Worm (Caenorhabditis elegans) whole organism, L2 larva: ENCODE results near the gene ZK154.4.

Experiments used
- C34F6.9 ChIP-seq: fragments of 150-350 bp; optimal IDR thresholded peaks from 2 replicates; lab custom pipeline; 2014; ENCODE audit warnings: missing biosample characterization, missing genetic modification characterization
- F13H6.1 ChIP-seq: sonication (generic microtip); optimal IDR thresholded peaks from 2 replicates; lab custom pipeline; 2016; ENCODE audit warnings: missing genetic modification characterization, missing compliant biosample characterization
- R02D3.7 ChIP-seq: fragments of 150-350 bp; optimal IDR thresholded peaks from 2 replicates; lab custom pipeline; 2014; ENCODE audit warnings: missing biosample characterization, missing genetic modification characterization
- Y55F3AM.14 ChIP-seq: fragments of 200-800 bp; sonication (Bioruptor generic); optimal IDR thresholded peaks from 2 replicates; lab custom pipeline; 2018; ENCODE audit warnings: mild to moderate bottlenecking, missing genetic modification characterization, missing compliant biosample characterization
- ZK546.5 ChIP-seq: sonication (generic microtip); optimal IDR thresholded peaks from 2 replicates; lab custom pipeline; 2017; ENCODE audit warnings: missing biosample characterization, missing genetic modification characterization
- alr-1 ChIP-seq: fragments of 150-350 bp; optimal IDR thresholded peaks from 2 replicates; lab custom pipeline; 2014; ENCODE audit warnings: missing biosample characterization, missing genetic modification characterization
- aly-2 ChIP-seq: fragments of 150-350 bp; optimal IDR thresholded peaks from 2 replicates; lab custom pipeline; 2014; ENCODE audit warnings: missing biosample characterization, missing genetic modification characterization
- ama-1 ChIP-seq: fragments of 150-350 bp; optimal IDR thresholded peaks from 2 replicates; lab custom pipeline; 2018; ENCODE audit warnings: inconsistent platforms
- blmp-1 ChIP-seq: sonication (generic microtip); optimal IDR thresholded peaks from 2 replicates; lab custom pipeline; 2017; ENCODE audit warnings: missing genetic modification characterization, mild to moderate bottlenecking, missing compliant biosample characterization, antibody characterized with exemption, moderate library complexity; ENCODE audit not compliant: insufficient read depth
- ceh-16 ChIP-seq: fragments of 150-350 bp; optimal IDR thresholded peaks from 2 replicates; lab custom pipeline; 2014; ENCODE audit warnings: missing biosample characterization, missing genetic modification characterization
- ceh-82 ChIP-seq: fragments of 150-350 bp; optimal IDR thresholded peaks from 2 replicates; lab custom pipeline; 2014; ENCODE audit warnings: missing biosample characterization, missing genetic modification characterization
- crh-2 ChIP-seq: sonication (generic microtip); optimal IDR thresholded peaks from 2 replicates; lab custom pipeline; 2017; ENCODE audit warnings: missing biosample characterization, missing genetic modification characterization
- dmd-4 ChIP-seq: sonication (generic microtip); optimal IDR thresholded peaks from 2 replicates; lab custom pipeline; 2017; ENCODE audit warnings: missing biosample characterization, missing genetic modification characterization
- egl-27 ChIP-seq: sonication (generic microtip); optimal IDR thresholded peaks from 3 replicates; lab custom pipeline; 2017; ENCODE audit warnings: missing biosample characterization, missing genetic modification reagents, missing genetic modification characterization
- elt-1 ChIP-seq: fragments of 150-350 bp; optimal IDR thresholded peaks from 2 replicates; lab custom pipeline; 2014; ENCODE audit warnings: missing biosample characterization, missing genetic modification characterization
- elt-3 ChIP-seq: sonication (generic microtip); optimal IDR thresholded peaks from 2 replicates; lab custom pipeline; 2017; ENCODE audit warnings: missing biosample characterization, missing genetic modification characterization
- fos-1 ChIP-seq: fragments of 150-350 bp; optimal IDR thresholded peaks from 2 replicates; lab custom pipeline; 2014; ENCODE audit warnings: missing biosample characterization, missing genetic modification characterization
- gmeb-1 ChIP-seq: fragments of 150-350 bp; optimal IDR thresholded peaks from 2 replicates; lab custom pipeline; 2014; ENCODE audit warnings: missing biosample characterization, missing genetic modification characterization
- lin-11 ChIP-seq: fragments of 150-350 bp; sonication (generic microtip); optimal IDR thresholded peaks from 2 replicates; lab custom pipeline; 2014; ENCODE audit warnings: missing biosample characterization, missing genetic modification characterization, inconsistent platforms, mixed read lengths
- lin-13 ChIP-seq: fragments of 150-350 bp; optimal IDR thresholded peaks from 2 replicates; lab custom pipeline; 2014; ENCODE audit warnings: missing biosample characterization, missing genetic modification reagents, missing genetic modification characterization
- lin-39 ChIP-seq: fragments of 150-350 bp; optimal IDR thresholded peaks from 2 replicates; lab custom pipeline; 2014; ENCODE audit warnings: missing biosample characterization, missing genetic modification reagents, missing genetic modification characterization
- lsy-2 ChIP-seq, 2 experiments: fragments of 150-350 bp in 1 of 2; sonication (generic microtip) in 1 of 2; optimal IDR thresholded peaks; 2 replicates each; lab custom pipeline; 2014 to 2017; ENCODE audit warnings: missing biosample characterization in 2 of 2, missing genetic modification characterization in 2 of 2
- mab-5 ChIP-seq: fragments of 150-350 bp; optimal IDR thresholded peaks from 2 replicates; lab custom pipeline; 2014; ENCODE audit warnings: missing biosample characterization, missing genetic modification characterization
- mbf-1 ChIP-seq: sonication (generic microtip); optimal IDR thresholded peaks from 2 replicates; lab custom pipeline; 2017; ENCODE audit warnings: missing biosample characterization, missing genetic modification characterization
- mdl-1 ChIP-seq, 2 experiments: fragments of 150-350 bp in 1 of 2; sonication (generic microtip) in 1 of 2; optimal IDR thresholded peaks; 2 replicates each; lab custom pipeline; 2017; ENCODE audit warnings: missing biosample characterization in 2 of 2, missing genetic modification characterization in 2 of 2
- nhr-10 ChIP-seq: sonication (generic microtip); optimal IDR thresholded peaks from 2 replicates; lab custom pipeline; 2017; ENCODE audit warnings: missing biosample characterization, missing genetic modification characterization
- nhr-11 ChIP-seq: fragments of 150-350 bp; optimal IDR thresholded peaks from 2 replicates; lab custom pipeline; 2014; ENCODE audit warnings: missing biosample characterization, missing genetic modification characterization
- nhr-12 ChIP-seq: fragments of 150-350 bp; optimal IDR thresholded peaks from 2 replicates; lab custom pipeline; 2014; ENCODE audit warnings: missing biosample characterization, missing genetic modification characterization
- nhr-129 ChIP-seq: fragments of 150-350 bp; optimal IDR thresholded peaks from 2 replicates; lab custom pipeline; 2014; ENCODE audit warnings: missing biosample characterization, missing genetic modification characterization
- nhr-21 ChIP-seq: fragments of 150-350 bp; optimal IDR thresholded peaks from 2 replicates; lab custom pipeline; 2014; ENCODE audit warnings: missing biosample characterization, missing genetic modification characterization
- nhr-23 ChIP-seq: fragments of 150-350 bp; optimal IDR thresholded peaks from 2 replicates; lab custom pipeline; 2014; ENCODE audit warnings: missing biosample characterization, missing genetic modification reagents, missing genetic modification characterization
- nhr-237 ChIP-seq: fragments of 150-350 bp; optimal IDR thresholded peaks from 2 replicates; lab custom pipeline; 2014; ENCODE audit warnings: missing biosample characterization, missing genetic modification characterization
- nhr-25 ChIP-seq: fragments of 150-350 bp; sonication (generic microtip); optimal IDR thresholded peaks from 3 replicates; lab custom pipeline; 2014; ENCODE audit warnings: missing biosample characterization, missing genetic modification characterization
- nhr-6 ChIP-seq: fragments of 150-350 bp; optimal IDR thresholded peaks from 2 replicates; lab custom pipeline; 2014; ENCODE audit warnings: missing biosample characterization, missing genetic modification characterization
- nhr-77 ChIP-seq: fragments of 150-350 bp; optimal IDR thresholded peaks from 2 replicates; lab custom pipeline; 2014; ENCODE audit warnings: missing biosample characterization, missing genetic modification characterization
- peb-1 ChIP-seq: fragments of 150-350 bp; optimal IDR thresholded peaks from 2 replicates; lab custom pipeline; 2014; ENCODE audit warnings: missing biosample characterization, missing genetic modification characterization
- sem-4 ChIP-seq: fragments of 150-350 bp; optimal IDR thresholded peaks from 2 replicates; lab custom pipeline; 2014; ENCODE audit warnings: missing biosample characterization, missing genetic modification reagents, missing genetic modification characterization
- skn-1 ChIP-seq: sonication (generic microtip); optimal IDR thresholded peaks from 2 replicates; lab custom pipeline; 2017; ENCODE audit warnings: missing biosample characterization, missing genetic modification characterization
- sma-3 ChIP-seq: sonication (generic microtip); optimal IDR thresholded peaks from 2 replicates; lab custom pipeline; 2016; ENCODE audit warnings: missing genetic modification reagents, missing genetic modification characterization, missing compliant biosample characterization
- sma-9 ChIP-seq, 2 experiments: fragments of 150-350 bp in 1 of 2; sonication (generic microtip) in 1 of 2; optimal IDR thresholded peaks; 2 replicates each; lab custom pipeline; 2014 to 2016; ENCODE audit warnings: missing genetic modification characterization in 2 of 2, mild to moderate bottlenecking in 1 of 2, missing biosample characterization in 1 of 2, missing compliant biosample characterization in 1 of 2, missing genetic modification reagents in 1 of 2, moderate library complexity in 1 of 2
- snpc-4 ChIP-seq: fragments of 150-350 bp; optimal IDR thresholded peaks from 2 replicates; lab custom pipeline; 2014; ENCODE audit warnings: missing biosample characterization, missing genetic modification characterization
- unc-39 ChIP-seq: fragments of 150-350 bp; optimal IDR thresholded peaks from 2 replicates; lab custom pipeline; 2014; ENCODE audit warnings: missing biosample characterization, missing genetic modification characterization
- unc-55 ChIP-seq: fragments of 150-350 bp; sonication (generic microtip); optimal IDR thresholded peaks from 3 replicates; lab custom pipeline; 2014; ENCODE audit warnings: missing biosample characterization, missing genetic modification reagents, missing genetic modification characterization
- unc-62 ChIP-seq: fragments of 150-350 bp; optimal IDR thresholded peaks from 2 replicates; lab custom pipeline; 2014; ENCODE audit warnings: missing biosample characterization, missing genetic modification reagents, missing genetic modification characterization
- zag-1 ChIP-seq: fragments of 150-350 bp; optimal IDR thresholded peaks from 2 replicates; lab custom pipeline; 2014; ENCODE audit warnings: missing biosample characterization, missing genetic modification characterization
- ztf-1 ChIP-seq: fragments of 200-800 bp; sonication (Bioruptor generic); conservative IDR thresholded peaks from 2 replicates; pipeline ENCODE4 v1.3.6; 2022; ENCODE audit warnings: missing genetic modification characterization, missing compliant biosample characterization
- ztf-11 ChIP-seq: sonication (generic microtip); optimal IDR thresholded peaks from 2 replicates; lab custom pipeline; 2017; ENCODE audit warnings: missing biosample characterization, missing genetic modification characterization
- ztf-4 ChIP-seq: fragments of 150-350 bp; optimal IDR thresholded peaks from 2 replicates; lab custom pipeline; 2014; ENCODE audit warnings: missing biosample characterization, missing genetic modification characterization

Gene ZK154.4

DNA sequence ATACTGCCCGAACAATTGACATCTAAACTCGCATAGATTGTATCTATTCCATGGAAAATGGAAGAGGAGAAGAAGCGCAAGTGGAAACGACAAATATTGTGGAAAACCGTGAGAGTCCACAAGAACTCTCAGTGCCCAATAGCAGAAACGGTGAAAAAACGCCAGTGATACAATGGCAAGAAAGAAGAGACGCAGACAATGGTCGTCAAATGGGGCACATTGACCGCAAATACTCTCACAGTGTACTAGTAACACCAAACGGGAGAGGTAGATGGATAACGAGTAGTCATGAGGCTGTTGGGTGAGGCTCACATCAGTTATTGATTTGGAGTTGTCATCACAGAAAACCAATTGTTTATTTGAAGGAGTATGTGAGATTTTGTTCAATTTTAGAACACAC is at the start of gene ZK154.4:
TSS of gene ZK154.4 (minus strand) at position 27 of the 400 bp plus-strand sequence.
- TF ChIP-seq sma-9 (GFP tag; optimal IDR thresholded peaks at IDR 0.05; lab: Kevin White, UChicago) (peak; percentile 49), sma-9 (tag; optimal IDR thresholded peaks at IDR 0.05; lab: Kevin White, UChicago) (no peak), skn-1 (no peak), elt-1 (tag; lab: Kevin White, UChicago) (no peak), alr-1 (tag; lab: Kevin White, UChicago) (no peak), nhr-21 (no peak), ama-1 (no peak), mbf-1 (no peak), aly-2 (tag; lab: Kevin White, UChicago) (no peak), ceh-16 (tag; lab: Kevin White, UChicago) (no peak), ztf-11 (tag; lab: Kevin White, UChicago) (no peak), ceh-82 (tag; lab: Kevin White, UChicago) (no peak), sma-3 (peak; percentile 12), ZK546.5 (tag; lab: Kevin White, UChicago) (no peak), nhr-129 (tag; lab: Kevin White, UChicago) (peak; percentile 90), nhr-77 (tag; lab: Kevin White, UChicago) (no peak), nhr-10 (tag; lab: Kevin White, UChicago) (no peak), elt-3 (tag; lab: Kevin White, UChicago) (no peak), gmeb-1 (tag; lab: Kevin White, UChicago) (no peak), peb-1 (no peak), lin-11 (no peak), nhr-25 (tag; lab: Kevin White, UChicago) (no peak), sem-4 (tag; lab: Kevin White, UChicago) (no peak), snpc-4 (tag; lab: Kevin White, UChicago) (no peak), lin-39 (tag; lab: Kevin White, UChicago) (no peak), nhr-23 (tag; lab: Kevin White, UChicago) (no peak), lin-13 (GFP tag; lab: Kevin White, UChicago) (peak; percentile 9), Y55F3AM.14 (GFP tag; lab: Kevin White, UChicago) (no peak), F13H6.1 (tag; lab: Kevin White, UChicago) (peak; percentile 17), mdl-1 (tag; optimal IDR thresholded peaks at IDR 0.05; lab: Kevin White, UChicago) (no peak), blmp-1 (no peak), unc-62 (GFP tag; lab: Kevin White, UChicago) (no peak), fos-1 (tag; lab: Kevin White, UChicago) (no peak), egl-27 (tag; lab: Kevin White, UChicago) (no peak), nhr-6 (no peak), nhr-237 (tag; lab: Kevin White, UChicago) (no peak), C34F6.9 (tag; lab: Kevin White, UChicago) (peak; percentile 72), R02D3.7 (tag; lab: Kevin White, UChicago) (no peak), unc-39 (tag; lab: Kevin White, UChicago) (no peak), nhr-12 (tag; lab: Kevin White, UChicago) (no peak), ztf-4 (no peak), lsy-2 (tag; optimal IDR thresholded peaks at IDR 0.05; lab: Kevin White, UChicago) (peak in 1 of 2 experiments; percentile 63), crh-2 (tag; lab: Kevin White, UChicago) (peak; percentile 11), unc-55 (GFP tag; lab: Kevin White, UChicago) (no peak), ztf-1 (GFP tag; lab: Robert Waterston, UW) (no peak), dmd-4 (no peak), nhr-11 (no peak), zag-1 (tag; lab: Kevin White, UChicago) (no peak), mab-5 (tag; lab: Kevin White, UChicago) (no peak)
